Worm (Caenorhabditis elegans) whole organism, L2 larva: ENCODE measurements around the gene H40L08.9.

Experiments
- C34F6.9 ChIP-seq: fragments of 150-350 bp; optimal IDR thresholded peaks from 2 replicates; lab custom pipeline; 2014; ENCODE audit warnings: missing biosample characterization, missing genetic modification characterization
- F13H6.1 ChIP-seq: sonication (generic microtip); optimal IDR thresholded peaks from 2 replicates; lab custom pipeline; 2016; ENCODE audit warnings: missing genetic modification characterization, missing compliant biosample characterization
- R02D3.7 ChIP-seq: fragments of 150-350 bp; optimal IDR thresholded peaks from 2 replicates; lab custom pipeline; 2014; ENCODE audit warnings: missing biosample characterization, missing genetic modification characterization
- Y55F3AM.14 ChIP-seq: fragments of 200-800 bp; sonication (Bioruptor generic); optimal IDR thresholded peaks from 2 replicates; lab custom pipeline; 2018; ENCODE audit warnings: mild to moderate bottlenecking, missing genetic modification characterization, missing compliant biosample characterization
- ZK546.5 ChIP-seq: sonication (generic microtip); optimal IDR thresholded peaks from 2 replicates; lab custom pipeline; 2017; ENCODE audit warnings: missing biosample characterization, missing genetic modification characterization
- alr-1 ChIP-seq: fragments of 150-350 bp; optimal IDR thresholded peaks from 2 replicates; lab custom pipeline; 2014; ENCODE audit warnings: missing biosample characterization, missing genetic modification characterization
- aly-2 ChIP-seq: fragments of 150-350 bp; optimal IDR thresholded peaks from 2 replicates; lab custom pipeline; 2014; ENCODE audit warnings: missing biosample characterization, missing genetic modification characterization
- ama-1 ChIP-seq: fragments of 150-350 bp; optimal IDR thresholded peaks from 2 replicates; lab custom pipeline; 2018; ENCODE audit warnings: inconsistent platforms
- blmp-1 ChIP-seq: sonication (generic microtip); optimal IDR thresholded peaks from 2 replicates; lab custom pipeline; 2017; ENCODE audit warnings: missing genetic modification characterization, mild to moderate bottlenecking, missing compliant biosample characterization, antibody characterized with exemption, moderate library complexity; ENCODE audit not compliant: insufficient read depth
- ceh-16 ChIP-seq: fragments of 150-350 bp; optimal IDR thresholded peaks from 2 replicates; lab custom pipeline; 2014; ENCODE audit warnings: missing biosample characterization, missing genetic modification characterization
- ceh-82 ChIP-seq: fragments of 150-350 bp; optimal IDR thresholded peaks from 2 replicates; lab custom pipeline; 2014; ENCODE audit warnings: missing biosample characterization, missing genetic modification characterization
- crh-2 ChIP-seq: sonication (generic microtip); optimal IDR thresholded peaks from 2 replicates; lab custom pipeline; 2017; ENCODE audit warnings: missing biosample characterization, missing genetic modification characterization
- dmd-4 ChIP-seq: sonication (generic microtip); optimal IDR thresholded peaks from 2 replicates; lab custom pipeline; 2017; ENCODE audit warnings: missing biosample characterization, missing genetic modification characterization
- egl-27 ChIP-seq: sonication (generic microtip); optimal IDR thresholded peaks from 3 replicates; lab custom pipeline; 2017; ENCODE audit warnings: missing biosample characterization, missing genetic modification reagents, missing genetic modification characterization
- elt-1 ChIP-seq: fragments of 150-350 bp; optimal IDR thresholded peaks from 2 replicates; lab custom pipeline; 2014; ENCODE audit warnings: missing biosample characterization, missing genetic modification characterization
- elt-3 ChIP-seq: sonication (generic microtip); optimal IDR thresholded peaks from 2 replicates; lab custom pipeline; 2017; ENCODE audit warnings: missing biosample characterization, missing genetic modification characterization
- fos-1 ChIP-seq: fragments of 150-350 bp; optimal IDR thresholded peaks from 2 replicates; lab custom pipeline; 2014; ENCODE audit warnings: missing biosample characterization, missing genetic modification characterization
- gmeb-1 ChIP-seq: fragments of 150-350 bp; optimal IDR thresholded peaks from 2 replicates; lab custom pipeline; 2014; ENCODE audit warnings: missing biosample characterization, missing genetic modification characterization
- lin-11 ChIP-seq: fragments of 150-350 bp; sonication (generic microtip); optimal IDR thresholded peaks from 2 replicates; lab custom pipeline; 2014; ENCODE audit warnings: missing biosample characterization, missing genetic modification characterization, inconsistent platforms, mixed read lengths
- lin-13 ChIP-seq: fragments of 150-350 bp; optimal IDR thresholded peaks from 2 replicates; lab custom pipeline; 2014; ENCODE audit warnings: missing biosample characterization, missing genetic modification reagents, missing genetic modification characterization
- lin-39 ChIP-seq: fragments of 150-350 bp; optimal IDR thresholded peaks from 2 replicates; lab custom pipeline; 2014; ENCODE audit warnings: missing biosample characterization, missing genetic modification reagents, missing genetic modification characterization
- lsy-2 ChIP-seq, 2 experiments: fragments of 150-350 bp in 1 of 2; sonication (generic microtip) in 1 of 2; optimal IDR thresholded peaks; 2 replicates each; lab custom pipeline; 2014 to 2017; ENCODE audit warnings: missing biosample characterization in 2 of 2, missing genetic modification characterization in 2 of 2
- mab-5 ChIP-seq: fragments of 150-350 bp; optimal IDR thresholded peaks from 2 replicates; lab custom pipeline; 2014; ENCODE audit warnings: missing biosample characterization, missing genetic modification characterization
- mbf-1 ChIP-seq: sonication (generic microtip); optimal IDR thresholded peaks from 2 replicates; lab custom pipeline; 2017; ENCODE audit warnings: missing biosample characterization, missing genetic modification characterization
- mdl-1 ChIP-seq, 2 experiments: fragments of 150-350 bp in 1 of 2; sonication (generic microtip) in 1 of 2; optimal IDR thresholded peaks; 2 replicates each; lab custom pipeline; 2017; ENCODE audit warnings: missing biosample characterization in 2 of 2, missing genetic modification characterization in 2 of 2
- nhr-10 ChIP-seq: sonication (generic microtip); optimal IDR thresholded peaks from 2 replicates; lab custom pipeline; 2017; ENCODE audit warnings: missing biosample characterization, missing genetic modification characterization
- nhr-11 ChIP-seq: fragments of 150-350 bp; optimal IDR thresholded peaks from 2 replicates; lab custom pipeline; 2014; ENCODE audit warnings: missing biosample characterization, missing genetic modification characterization
- nhr-12 ChIP-seq: fragments of 150-350 bp; optimal IDR thresholded peaks from 2 replicates; lab custom pipeline; 2014; ENCODE audit warnings: missing biosample characterization, missing genetic modification characterization
- nhr-129 ChIP-seq: fragments of 150-350 bp; optimal IDR thresholded peaks from 2 replicates; lab custom pipeline; 2014; ENCODE audit warnings: missing biosample characterization, missing genetic modification characterization
- nhr-21 ChIP-seq: fragments of 150-350 bp; optimal IDR thresholded peaks from 2 replicates; lab custom pipeline; 2014; ENCODE audit warnings: missing biosample characterization, missing genetic modification characterization
- nhr-23 ChIP-seq: fragments of 150-350 bp; optimal IDR thresholded peaks from 2 replicates; lab custom pipeline; 2014; ENCODE audit warnings: missing biosample characterization, missing genetic modification reagents, missing genetic modification characterization
- nhr-237 ChIP-seq: fragments of 150-350 bp; optimal IDR thresholded peaks from 2 replicates; lab custom pipeline; 2014; ENCODE audit warnings: missing biosample characterization, missing genetic modification characterization
- nhr-25 ChIP-seq: fragments of 150-350 bp; sonication (generic microtip); optimal IDR thresholded peaks from 3 replicates; lab custom pipeline; 2014; ENCODE audit warnings: missing biosample characterization, missing genetic modification characterization
- nhr-6 ChIP-seq: fragments of 150-350 bp; optimal IDR thresholded peaks from 2 replicates; lab custom pipeline; 2014; ENCODE audit warnings: missing biosample characterization, missing genetic modification characterization
- nhr-77 ChIP-seq: fragments of 150-350 bp; optimal IDR thresholded peaks from 2 replicates; lab custom pipeline; 2014; ENCODE audit warnings: missing biosample characterization, missing genetic modification characterization
- peb-1 ChIP-seq: fragments of 150-350 bp; optimal IDR thresholded peaks from 2 replicates; lab custom pipeline; 2014; ENCODE audit warnings: missing biosample characterization, missing genetic modification characterization
- sem-4 ChIP-seq: fragments of 150-350 bp; optimal IDR thresholded peaks from 2 replicates; lab custom pipeline; 2014; ENCODE audit warnings: missing biosample characterization, missing genetic modification reagents, missing genetic modification characterization
- skn-1 ChIP-seq: sonication (generic microtip); optimal IDR thresholded peaks from 2 replicates; lab custom pipeline; 2017; ENCODE audit warnings: missing biosample characterization, missing genetic modification characterization
- sma-3 ChIP-seq: sonication (generic microtip); optimal IDR thresholded peaks from 2 replicates; lab custom pipeline; 2016; ENCODE audit warnings: missing genetic modification reagents, missing genetic modification characterization, missing compliant biosample characterization
- sma-9 ChIP-seq, 2 experiments: fragments of 150-350 bp in 1 of 2; sonication (generic microtip) in 1 of 2; optimal IDR thresholded peaks; 2 replicates each; lab custom pipeline; 2014 to 2016; ENCODE audit warnings: missing genetic modification characterization in 2 of 2, mild to moderate bottlenecking in 1 of 2, missing biosample characterization in 1 of 2, missing compliant biosample characterization in 1 of 2, missing genetic modification reagents in 1 of 2, moderate library complexity in 1 of 2
- snpc-4 ChIP-seq: fragments of 150-350 bp; optimal IDR thresholded peaks from 2 replicates; lab custom pipeline; 2014; ENCODE audit warnings: missing biosample characterization, missing genetic modification characterization
- unc-39 ChIP-seq: fragments of 150-350 bp; optimal IDR thresholded peaks from 2 replicates; lab custom pipeline; 2014; ENCODE audit warnings: missing biosample characterization, missing genetic modification characterization
- unc-55 ChIP-seq: fragments of 150-350 bp; sonication (generic microtip); optimal IDR thresholded peaks from 3 replicates; lab custom pipeline; 2014; ENCODE audit warnings: missing biosample characterization, missing genetic modification reagents, missing genetic modification characterization
- unc-62 ChIP-seq: fragments of 150-350 bp; optimal IDR thresholded peaks from 2 replicates; lab custom pipeline; 2014; ENCODE audit warnings: missing biosample characterization, missing genetic modification reagents, missing genetic modification characterization
- zag-1 ChIP-seq: fragments of 150-350 bp; optimal IDR thresholded peaks from 2 replicates; lab custom pipeline; 2014; ENCODE audit warnings: missing biosample characterization, missing genetic modification characterization
- ztf-1 ChIP-seq: fragments of 200-800 bp; sonication (Bioruptor generic); conservative IDR thresholded peaks from 2 replicates; pipeline ENCODE4 v1.3.6; 2022; ENCODE audit warnings: missing genetic modification characterization, missing compliant biosample characterization
- ztf-11 ChIP-seq: sonication (generic microtip); optimal IDR thresholded peaks from 2 replicates; lab custom pipeline; 2017; ENCODE audit warnings: missing biosample characterization, missing genetic modification characterization
- ztf-4 ChIP-seq: fragments of 150-350 bp; optimal IDR thresholded peaks from 2 replicates; lab custom pipeline; 2014; ENCODE audit warnings: missing biosample characterization, missing genetic modification characterization

The H40L08.9 gene

DNA sequence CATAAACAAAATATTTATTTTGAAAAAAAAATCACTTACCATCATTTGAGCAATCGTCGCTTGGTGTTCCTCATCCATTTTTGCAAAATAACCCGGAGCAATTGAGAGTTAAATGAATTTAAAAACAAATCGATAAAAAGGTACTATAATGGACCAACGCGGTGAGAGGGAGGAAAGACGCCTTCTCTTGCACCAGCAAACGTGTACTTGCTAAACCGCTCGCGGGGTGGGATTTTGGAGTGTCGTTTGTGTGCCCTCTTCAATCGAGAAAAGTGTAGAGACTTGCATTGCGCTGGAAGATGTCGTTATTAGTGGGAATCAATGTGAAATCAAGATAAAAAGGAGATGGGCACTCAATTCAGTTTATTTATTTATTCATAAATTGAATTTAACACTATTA lies 7.5 kb upstream of the H40L08.9 start, which contains the start of gene H40L08.1:
H40L08.1 (minus strand) TSS at position 292 of the 400 bp plus-strand sequence.
- no peak for TF ChIP-seq crh-2 (tag; lab: Kevin White, UChicago)
- no peak for TF ChIP-seq lsy-2 (tag; optimal IDR thresholded peaks at IDR 0.05; lab: Kevin White, UChicago)
- TF ChIP-seq alr-1 (tag; lab: Kevin White, UChicago) = no peak
- no peak for TF ChIP-seq ceh-82 (tag; lab: Kevin White, UChicago)
- no peak for TF ChIP-seq ztf-1 (GFP tag; lab: Robert Waterston, UW)
- TF ChIP-seq unc-55 (GFP tag; lab: Kevin White, UChicago) = peak; percentile 34
- no peak for TF ChIP-seq ztf-4 (tag; lab: Kevin White, UChicago)
- no peak for TF ChIP-seq mab-5
- no peak for TF ChIP-seq nhr-11
- TF ChIP-seq nhr-77 (tag; lab: Kevin White, UChicago) = no peak
- no peak for TF ChIP-seq mdl-1 (tag; optimal IDR thresholded peaks at IDR 0.05; lab: Kevin White, UChicago)
- no peak for TF ChIP-seq Y55F3AM.14 (GFP tag; lab: Kevin White, UChicago)
- TF ChIP-seq elt-1 (tag; lab: Kevin White, UChicago) = no peak
- no peak for TF ChIP-seq elt-3 (tag; lab: Kevin White, UChicago)
- TF ChIP-seq nhr-23 (tag; lab: Kevin White, UChicago) = no peak
- TF ChIP-seq R02D3.7 = no peak
- TF ChIP-seq ceh-16 (tag; lab: Kevin White, UChicago) = no peak
- TF ChIP-seq ztf-11 (tag; lab: Kevin White, UChicago) = no peak
- TF ChIP-seq nhr-12 (tag; lab: Kevin White, UChicago) = no peak
- TF ChIP-seq sem-4 (tag; lab: Kevin White, UChicago) = no peak
- TF ChIP-seq nhr-6 = no peak
- TF ChIP-seq fos-1 (tag; lab: Kevin White, UChicago) = peak; percentile 2
- TF ChIP-seq lin-11 (tag; lab: Kevin White, UChicago) = no peak
- TF ChIP-seq nhr-10 = no peak
- no peak for TF ChIP-seq aly-2 (tag; lab: Kevin White, UChicago)
- no peak for TF ChIP-seq nhr-21 (tag; lab: Kevin White, UChicago)
- no peak for TF ChIP-seq peb-1 (tag; lab: Kevin White, UChicago)
- no peak for TF ChIP-seq blmp-1 (tag; lab: Kevin White, UChicago)
- no peak for TF ChIP-seq zag-1 (tag; lab: Kevin White, UChicago)
- no peak for TF ChIP-seq skn-1 (tag; lab: Kevin White, UChicago)
- no peak for TF ChIP-seq unc-62 (GFP tag; lab: Kevin White, UChicago)
- TF ChIP-seq lin-13 = peak; percentile 7
- TF ChIP-seq nhr-237 (tag; lab: Kevin White, UChicago) = no peak
- no peak for TF ChIP-seq unc-39 (tag; lab: Kevin White, UChicago)
- TF ChIP-seq egl-27 = no peak
- no peak for TF ChIP-seq dmd-4 (tag; lab: Kevin White, UChicago)
- TF ChIP-seq snpc-4 = no peak
- TF ChIP-seq mbf-1 (tag; lab: Kevin White, UChicago) = no peak
- TF ChIP-seq C34F6.9 = peak; percentile 31
- no peak for TF ChIP-seq sma-3 (GFP tag; lab: Kevin White, UChicago)
- TF ChIP-seq ZK546.5 (tag; lab: Kevin White, UChicago) = no peak
- no peak for TF ChIP-seq ama-1 (lab: Kevin White, UChicago)
- no peak for TF ChIP-seq gmeb-1 (tag; lab: Kevin White, UChicago)
- TF ChIP-seq sma-9 (GFP tag; optimal IDR thresholded peaks at IDR 0.05; lab: Kevin White, UChicago) = peak; percentile 1
- TF ChIP-seq sma-9 (tag; optimal IDR thresholded peaks at IDR 0.05; lab: Kevin White, UChicago) = no peak
- peak; percentile 9 for TF ChIP-seq nhr-129 (tag; lab: Kevin White, UChicago)
- TF ChIP-seq F13H6.1 (tag; lab: Kevin White, UChicago) = no peak
- no peak for TF ChIP-seq nhr-25 (tag; lab: Kevin White, UChicago)
- no peak for TF ChIP-seq lin-39 (tag; lab: Kevin White, UChicago)
